Fruit fly (Drosophila melanogaster): ENCODE measurements around the gene CG43401.

CG43401 gene

DNA sequence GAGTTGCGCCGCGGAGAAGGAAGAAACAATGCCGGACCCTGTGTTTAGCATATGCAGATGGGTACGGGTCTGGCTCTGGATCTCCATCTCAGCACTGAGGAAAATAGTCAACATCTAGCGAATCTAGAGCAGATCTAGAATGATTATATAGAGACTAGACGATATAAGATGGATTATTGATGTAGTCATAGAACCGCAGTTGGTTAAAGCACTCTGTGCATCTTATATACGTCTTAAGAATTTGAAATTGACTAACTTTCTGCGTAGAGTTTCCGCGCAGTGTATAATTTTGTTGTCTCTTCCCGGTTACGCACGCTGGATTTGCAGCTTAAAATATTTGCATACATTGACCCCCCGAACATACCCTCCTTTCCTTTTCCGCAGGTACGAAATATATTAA, 18.6 kb upstream of the CG43401 start:
- TF ChIP-seq Abd-B (GFP tag; optimal IDR thresholded peaks at IDR 0.05) (no peak), CrebA (GFP tag; optimal IDR thresholded peaks at IDR 0.05; ENCODE audit: borderline replicate concordance) (no peak), pan (optimal IDR thresholded peaks at IDR 0.05) (no peak), OdsH (GFP tag; optimal IDR thresholded peaks at IDR 0.05) (peak; percentile 52), GATAd (GFP tag; optimal IDR thresholded peaks at IDR 0.05) (no peak), Dif (GFP tag; optimal IDR thresholded peaks at IDR 0.05; ENCODE audit: partially characterized antibody) (no peak), dl (GFP tag; optimal IDR thresholded peaks at IDR 0.05; ENCODE audit: insufficient read depth in 1 of 2, partially characterized antibody in 2 of 2) (no peak), rgr (GFP tag; optimal IDR thresholded peaks at IDR 0.05) (peak; percentile 55), dmrt93B (GFP tag; optimal IDR thresholded peaks at IDR 0.05) (no peak), Sp1 (GFP tag; optimal IDR thresholded peaks at IDR 0.05) (peak; percentile 51), fru (GFP tag; optimal IDR thresholded peaks at IDR 0.05) (peak; percentile 69), usp (GFP tag; optimal IDR thresholded peaks at IDR 0.05) (no peak), CG32264 (GFP tag; optimal IDR thresholded peaks at IDR 0.05) (no peak), sage (GFP tag; optimal IDR thresholded peaks at IDR 0.05) (peak; percentile 28), Dfd (GFP tag; optimal IDR thresholded peaks at IDR 0.05) (no peak), foxo (GFP tag; optimal IDR thresholded peaks at IDR 0.05) (peak in 1 of 2 experiments; percentile 64), Mio (GFP tag; optimal IDR thresholded peaks at IDR 0.05) (no peak), CG9705 (GFP tag; optimal IDR thresholded peaks at IDR 0.05) (no peak), dsf (GFP tag; optimal IDR thresholded peaks at IDR 0.05; ENCODE audit: borderline replicate concordance) (no peak), lola (GFP tag; optimal IDR thresholded peaks at IDR 0.05) (no peak), Rel (GFP tag; optimal IDR thresholded peaks at IDR 0.05) (no peak), Rel (tag; optimal IDR thresholded peaks at IDR 0.05) (no peak), psq (GFP tag; optimal IDR thresholded peaks at IDR 0.05) (peak; percentile 28), Hr78 (GFP tag; optimal IDR thresholded peaks at IDR 0.05) (no peak), h (GFP tag; optimal IDR thresholded peaks at IDR 0.05) (peak; percentile 55), br (GFP tag; optimal IDR thresholded peaks at IDR 0.05) (peak; percentile 49), jim (GFP tag; optimal IDR thresholded peaks at IDR 0.05) (no peak), Vsx2 (GFP tag; optimal IDR thresholded peaks at IDR 0.05; ENCODE audit: partially characterized antibody) (no peak), tai (GFP tag; optimal IDR thresholded peaks at IDR 0.05) (no peak), Myc (optimal IDR thresholded peaks at IDR 0.05) (no peak), brk (GFP tag; optimal IDR thresholded peaks at IDR 0.05) (no peak), Jra (GFP tag; optimal IDR thresholded peaks at IDR 0.05) (no peak), sv (GFP tag; optimal IDR thresholded peaks at IDR 0.05) (no peak), Hr83 (GFP tag; optimal IDR thresholded peaks at IDR 0.05; ENCODE audit: poor library complexity, severe bottlenecking) (no peak), Hnf4 (GFP tag; optimal IDR thresholded peaks at IDR 0.05) (peak; percentile 22), HLH106 (tag; optimal IDR thresholded peaks at IDR 0.05) (peak; percentile 45), ey (GFP tag; optimal IDR thresholded peaks at IDR 0.05) (peak; percentile 63), N (GFP tag; optimal IDR thresholded peaks at IDR 0.05) (no peak), woc (GFP tag; optimal IDR thresholded peaks at IDR 0.05) (peak; percentile 39)

DNA sequence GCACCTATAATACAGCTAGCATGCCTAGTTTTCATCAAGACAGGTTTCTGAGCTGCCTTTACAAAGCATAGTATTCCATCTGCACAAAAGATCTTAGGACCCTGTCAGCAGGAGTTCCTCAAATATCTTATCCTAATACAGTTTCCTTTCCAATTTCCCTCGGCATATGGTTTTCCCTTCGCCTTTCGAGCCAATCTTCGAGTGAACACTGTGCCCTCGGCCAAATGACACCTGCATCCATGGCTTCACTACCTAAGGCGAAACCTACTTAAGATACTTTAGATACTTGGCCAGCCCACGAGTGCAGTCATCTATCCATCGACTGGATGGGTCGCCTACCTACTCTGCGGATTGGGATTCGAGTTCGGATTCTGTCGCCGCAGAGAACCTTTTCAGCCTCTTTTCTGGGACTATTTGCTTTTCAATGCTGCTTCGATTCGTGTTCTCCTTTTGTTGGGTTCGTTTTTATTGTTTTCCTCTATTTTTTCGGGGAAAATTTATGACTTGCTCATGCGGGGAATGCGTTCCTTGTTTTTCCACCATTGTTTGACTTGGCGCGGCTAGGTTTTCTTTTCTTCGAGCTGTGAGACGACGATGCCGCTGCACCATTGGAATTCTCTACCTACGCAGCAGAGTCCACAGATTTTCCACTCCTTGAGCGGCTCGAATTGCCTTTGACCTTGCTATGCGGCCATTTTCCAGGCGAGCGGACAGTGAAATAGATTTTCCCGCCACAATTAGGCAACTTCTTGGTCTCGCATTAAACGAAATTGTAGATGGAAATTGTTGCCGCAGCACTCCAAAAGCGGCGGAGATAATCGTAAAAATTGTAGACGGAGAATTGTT, 17.3 kb upstream of the CG43401 start:
- no peak for TF ChIP-seq Myc (optimal IDR thresholded peaks at IDR 0.05)
- TF ChIP-seq jim (GFP tag; optimal IDR thresholded peaks at IDR 0.05), result no peak
- no peak for TF ChIP-seq Rel (GFP tag; optimal IDR thresholded peaks at IDR 0.05)
- TF ChIP-seq Rel (tag; optimal IDR thresholded peaks at IDR 0.05), result no peak
- TF ChIP-seq HLH106 (tag; optimal IDR thresholded peaks at IDR 0.05), result no peak
- TF ChIP-seq fru (GFP tag; optimal IDR thresholded peaks at IDR 0.05), result no peak

Data from whole organism, wandering third instar larva.